Worm (Caenorhabditis elegans) whole organism, L2 larva: ENCODE results near the gene kdin-1.

Source experiments
- ceh-82 ChIP-seq: fragments of 150-350 bp; optimal IDR thresholded peaks from 2 replicates; lab custom pipeline; 2014; ENCODE audit warnings: missing biosample characterization, missing genetic modification characterization
- nhr-12 ChIP-seq: fragments of 150-350 bp; optimal IDR thresholded peaks from 2 replicates; lab custom pipeline; 2014; ENCODE audit warnings: missing biosample characterization, missing genetic modification characterization
- sma-3 ChIP-seq: sonication (generic microtip); optimal IDR thresholded peaks from 2 replicates; lab custom pipeline; 2016; ENCODE audit warnings: missing genetic modification reagents, missing genetic modification characterization, missing compliant biosample characterization
- zag-1 ChIP-seq: fragments of 150-350 bp; optimal IDR thresholded peaks from 2 replicates; lab custom pipeline; 2014; ENCODE audit warnings: missing biosample characterization, missing genetic modification characterization
- ztf-11 ChIP-seq: sonication (generic microtip); optimal IDR thresholded peaks from 2 replicates; lab custom pipeline; 2017; ENCODE audit warnings: missing biosample characterization, missing genetic modification characterization

DNA sequence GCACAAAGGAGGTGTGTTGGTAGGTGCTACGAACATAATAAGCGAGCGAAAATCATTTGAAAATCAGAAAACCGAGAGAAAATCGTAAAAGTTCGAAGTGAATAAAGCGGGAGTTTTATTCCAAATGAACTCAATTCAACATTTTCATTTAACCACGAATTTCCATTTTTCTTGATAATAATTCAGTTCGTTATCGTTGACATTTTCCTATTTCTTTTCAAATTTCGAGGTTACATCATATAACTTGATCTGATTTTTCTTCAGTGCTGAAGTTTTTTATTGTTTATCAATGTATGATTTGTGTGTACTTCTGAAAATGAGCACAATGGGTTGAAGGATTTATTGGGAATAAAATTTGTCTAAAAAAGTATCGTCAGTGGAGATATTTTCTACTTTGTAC is 6.8 kb upstream of the kdin-1 start:
- TF ChIP-seq sma-3 (GFP tag; lab: Kevin White, UChicago) (no peak), ztf-11 (tag; lab: Kevin White, UChicago) (no peak), ceh-82 (tag; lab: Kevin White, UChicago) (no peak), nhr-12 (no peak), zag-1 (no peak)
